Worm (Caenorhabditis elegans): Measurements from ENCODE around the gene F13E9.16.
A peak's percentile ranks its signal among the peaks of the same experiment; 100 is the strongest.

F13E9.16 gene

DNA sequence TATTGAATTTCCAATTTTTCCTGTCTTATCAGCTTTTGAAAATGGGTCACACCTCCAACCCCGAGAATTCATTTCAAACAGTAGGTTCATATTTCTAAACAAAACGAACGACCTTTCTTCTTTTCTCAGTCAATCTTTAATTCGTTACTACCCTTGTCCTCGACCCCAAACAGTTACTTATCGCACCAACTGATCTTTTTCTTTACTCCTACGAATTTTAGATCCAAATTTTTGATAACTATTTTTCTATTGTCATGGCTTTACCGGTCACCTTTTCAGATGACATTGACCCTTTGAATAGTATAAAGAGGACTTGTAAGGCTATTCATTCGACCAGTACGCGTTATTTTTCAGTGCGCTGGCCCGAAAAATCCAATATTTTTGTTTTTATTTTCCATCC lies 28.9 kb upstream of the F13E9.16 start:
- TF ChIP-seq elt-1 (tag; optimal IDR thresholded peaks at IDR 0.05) (peak; percentile 49), ceh-16 (tag; optimal IDR thresholded peaks at IDR 0.05) (peak; percentile 69), ama-1 (optimal IDR thresholded peaks at IDR 0.05) (no peak)

DNA sequence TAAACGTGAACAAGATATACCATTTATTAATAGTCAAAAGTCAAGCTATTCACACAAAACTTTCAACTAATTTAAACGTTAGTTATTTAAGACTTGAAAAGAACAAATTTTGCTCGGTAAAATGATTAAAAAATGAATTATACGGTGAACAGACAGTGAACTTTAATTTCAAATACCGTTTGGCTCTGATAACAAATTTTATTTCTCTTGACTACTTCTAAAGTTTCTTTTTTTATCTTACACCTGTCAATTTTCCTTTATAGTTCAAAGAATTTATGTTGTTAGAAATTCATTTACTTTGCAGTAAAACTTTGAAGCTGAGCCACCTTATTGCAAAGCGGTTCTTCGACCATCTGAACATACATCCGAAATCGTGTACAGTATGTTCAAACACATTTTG lies 28.2 kb upstream of the F13E9.16 start, which contains the start of gene ZK593.3:
ZK593.3 (plus strand) TSS at position 301 of the 400 bp plus-strand sequence.
- TF ChIP-seq snpc-4 (tag; optimal IDR thresholded peaks at IDR 0.05) (no peak), ztf-11 (tag; optimal IDR thresholded peaks at IDR 0.05) (no peak), sma-3 (GFP tag; optimal IDR thresholded peaks at IDR 0.05) (no peak), C34F6.9 (tag; optimal IDR thresholded peaks at IDR 0.05) (no peak), nhr-77 (tag; optimal IDR thresholded peaks at IDR 0.05) (no peak), elt-1 (tag; optimal IDR thresholded peaks at IDR 0.05) (no peak), mdl-1 (tag; optimal IDR thresholded peaks at IDR 0.05) (no peak), egl-27 (tag; optimal IDR thresholded peaks at IDR 0.05) (no peak), sem-4 (tag; optimal IDR thresholded peaks at IDR 0.05) (no peak), nhr-25 (tag; optimal IDR thresholded peaks at IDR 0.05) (no peak), aly-2 (tag; optimal IDR thresholded peaks at IDR 0.05) (no peak), alr-1 (tag; optimal IDR thresholded peaks at IDR 0.05) (no peak), elt-3 (tag; optimal IDR thresholded peaks at IDR 0.05) (no peak), ama-1 (optimal IDR thresholded peaks at IDR 0.05) (no peak), lsy-2 (tag; optimal IDR thresholded peaks at IDR 0.05) (no peak), nhr-237 (tag; optimal IDR thresholded peaks at IDR 0.05) (no peak), ztf-1 (GFP tag; conservative IDR thresholded peaks at IDR 0.05) (no peak), unc-62 (GFP tag; optimal IDR thresholded peaks at IDR 0.05) (no peak)

DNA sequence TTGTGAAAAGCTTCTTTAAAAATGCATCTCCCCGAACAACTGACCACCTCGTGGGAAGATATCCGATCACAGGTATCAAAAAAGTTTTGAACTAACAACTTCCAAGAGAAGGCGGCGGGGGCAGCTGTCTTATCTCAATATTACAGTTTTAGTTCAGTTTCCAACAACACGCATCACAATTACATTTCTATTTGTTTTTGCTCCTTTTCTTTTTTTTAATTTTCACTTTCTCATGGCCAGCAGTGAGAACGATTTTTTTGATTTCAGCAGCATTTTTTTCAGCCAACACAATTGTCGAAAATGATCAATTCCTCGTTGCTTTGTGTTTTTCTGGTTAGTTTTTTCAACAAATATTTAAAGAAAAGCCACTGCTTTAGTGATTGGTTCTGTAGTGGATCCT lies 25.9 kb upstream of the F13E9.16 start, which contains the start of gene ZK593.2:
ZK593.2 (plus strand) TSS at position 301 of the 400 bp plus-strand sequence.
- TF ChIP-seq ztf-1 (GFP tag; conservative IDR thresholded peaks at IDR 0.05) (no peak), blmp-1 (tag; optimal IDR thresholded peaks at IDR 0.05; ENCODE audit: insufficient read depth) (no peak), ceh-16 (tag; optimal IDR thresholded peaks at IDR 0.05) (no peak), aly-2 (tag; optimal IDR thresholded peaks at IDR 0.05) (no peak), ztf-4 (tag; optimal IDR thresholded peaks at IDR 0.05) (no peak), Y55F3AM.14 (GFP tag; optimal IDR thresholded peaks at IDR 0.05) (no peak), nhr-129 (tag; optimal IDR thresholded peaks at IDR 0.05) (no peak), egl-27 (tag; optimal IDR thresholded peaks at IDR 0.05) (no peak), zag-1 (tag; optimal IDR thresholded peaks at IDR 0.05) (no peak), ceh-82 (tag; optimal IDR thresholded peaks at IDR 0.05) (no peak)

ce11 chrIV:10909708-10910107 lies 22.5 kb upstream of the F13E9.16 start, which contains the start of gene pyk-2:
TSS of gene pyk-2 (plus strand) at chrIV:10909913.
- TF ChIP-seq crh-2 (tag; optimal IDR thresholded peaks at IDR 0.05) (peak; percentile 64), Y55F3AM.14 (GFP tag; optimal IDR thresholded peaks at IDR 0.05) (no peak), nhr-129 (tag; optimal IDR thresholded peaks at IDR 0.05) (peak; percentile 45), sma-3 (GFP tag; optimal IDR thresholded peaks at IDR 0.05) (peak; percentile 48), fos-1 (tag; optimal IDR thresholded peaks at IDR 0.05) (peak; percentile 70), sma-9 (GFP tag; optimal IDR thresholded peaks at IDR 0.05) (peak; percentile 78), sma-9 (tag; optimal IDR thresholded peaks at IDR 0.05) (no peak), elt-1 (tag; optimal IDR thresholded peaks at IDR 0.05) (no peak)

- no peak for TF ChIP-seq ztf-1 (GFP tag; conservative IDR thresholded peaks at IDR 0.05)
- no peak for TF ChIP-seq mbf-1 (tag; optimal IDR thresholded peaks at IDR 0.05)
- TF ChIP-seq alr-1 (tag; optimal IDR thresholded peaks at IDR 0.05) = no peak
- no peak for TF ChIP-seq sem-4 (tag; optimal IDR thresholded peaks at IDR 0.05)
- TF ChIP-seq ztf-4 (tag; optimal IDR thresholded peaks at IDR 0.05) = no peak
- TF ChIP-seq sma-3 (GFP tag; optimal IDR thresholded peaks at IDR 0.05) = no peak
- TF ChIP-seq unc-55 (GFP tag; optimal IDR thresholded peaks at IDR 0.05) = no peak
- no peak for TF ChIP-seq F13H6.1 (tag; optimal IDR thresholded peaks at IDR 0.05)
- no peak for TF ChIP-seq gmeb-1 (tag; optimal IDR thresholded peaks at IDR 0.05)
Observed at ce11 chrIV:10909206-10909605, 22.0 kb upstream of the F13E9.16 start, which contains the start of gene ZK596.2. TSS of gene ZK596.2 (minus strand) at chrIV:10909306.

DNA sequence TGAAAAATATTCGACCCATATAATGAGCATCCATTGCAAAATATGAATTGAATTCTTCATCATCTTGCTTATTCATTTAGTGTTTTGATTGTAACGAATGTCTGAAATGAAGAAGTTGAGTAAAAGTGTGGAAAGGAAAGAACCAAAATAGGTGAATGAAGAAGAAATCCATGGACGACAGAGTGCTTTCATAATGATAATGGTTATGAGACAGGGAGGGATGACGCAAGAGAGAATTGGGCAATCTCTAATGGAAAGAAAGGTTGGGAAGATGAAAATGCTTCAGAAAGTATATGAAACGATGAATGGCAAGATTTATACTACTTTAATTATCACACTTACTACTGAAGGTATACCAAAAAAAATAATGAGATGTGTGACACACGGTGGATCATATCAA lies 17.1 kb upstream of the F13E9.16 start, which contains the start of gene ZK596.3:
ZK596.3 (minus strand) TSS at position 101 of the 400 bp plus-strand sequence.
- TF ChIP-seq sem-4 (tag; optimal IDR thresholded peaks at IDR 0.05) (no peak), lin-13 (GFP tag; optimal IDR thresholded peaks at IDR 0.05) (no peak), ztf-11 (tag; optimal IDR thresholded peaks at IDR 0.05) (no peak), nhr-25 (tag; optimal IDR thresholded peaks at IDR 0.05) (no peak), mdl-1 (tag; optimal IDR thresholded peaks at IDR 0.05) (no peak), nhr-21 (tag; optimal IDR thresholded peaks at IDR 0.05) (no peak), egl-27 (tag; optimal IDR thresholded peaks at IDR 0.05) (no peak), aly-2 (tag; optimal IDR thresholded peaks at IDR 0.05) (no peak), unc-55 (GFP tag; optimal IDR thresholded peaks at IDR 0.05) (no peak), peb-1 (tag; optimal IDR thresholded peaks at IDR 0.05) (no peak), blmp-1 (tag; optimal IDR thresholded peaks at IDR 0.05; ENCODE audit: insufficient read depth) (no peak), Y55F3AM.14 (GFP tag; optimal IDR thresholded peaks at IDR 0.05) (no peak), elt-1 (tag; optimal IDR thresholded peaks at IDR 0.05) (no peak), sma-9 (GFP tag; optimal IDR thresholded peaks at IDR 0.05) (no peak), sma-9 (tag; optimal IDR thresholded peaks at IDR 0.05) (no peak), unc-39 (tag; optimal IDR thresholded peaks at IDR 0.05) (no peak), zag-1 (tag; optimal IDR thresholded peaks at IDR 0.05) (no peak), ceh-82 (tag; optimal IDR thresholded peaks at IDR 0.05) (no peak), lin-11 (tag; optimal IDR thresholded peaks at IDR 0.05) (no peak), nhr-12 (tag; optimal IDR thresholded peaks at IDR 0.05) (no peak)

All from whole organism, L2 larva.